Fruit fly (Drosophila melanogaster) whole organism, wandering third instar larva: Measurements from ENCODE around the gene Dop1R2.

Source experiments
- Abd-B ChIP-seq: fragments of >200 bp; optimal IDR thresholded peaks from 2 replicates; lab custom pipeline; 2017; ENCODE audit warnings: missing biosample characterization, missing genetic modification characterization
- CG9705 ChIP-seq: fragments of 200-800 bp; sonication (Bioruptor generic); optimal IDR thresholded peaks from 2 replicates; lab custom pipeline; 2018; ENCODE audit warnings: missing biosample characterization, mild to moderate bottlenecking, missing genetic modification characterization
- CrebA ChIP-seq: fragments of 200-800 bp; sonication (Bioruptor generic); optimal IDR thresholded peaks from 2 replicates; lab custom pipeline; 2016; ENCODE audit warnings: missing biosample characterization, mild to moderate bottlenecking, missing genetic modification characterization, borderline replicate concordance
- Dfd ChIP-seq: fragments of >200 bp; optimal IDR thresholded peaks from 2 replicates; lab custom pipeline; 2017; ENCODE audit warnings: missing biosample characterization, missing genetic modification characterization
- Dif ChIP-seq: fragments of 200-275, 200-300 bp; sonication (Bioruptor generic); optimal IDR thresholded peaks from 2 replicates; lab custom pipeline; 2018; ENCODE audit warnings: missing biosample characterization, missing genetic modification characterization; ENCODE audit not compliant: partially characterized antibody
- GATAd ChIP-seq: sonication (Bioruptor generic); optimal IDR thresholded peaks from 2 replicates; lab custom pipeline; 2016; ENCODE audit warnings: missing biosample characterization, missing genetic modification characterization
- HLH106 ChIP-seq: fragments of 200-800 bp; optimal IDR thresholded peaks from 3 replicates; lab custom pipeline; 2019; ENCODE audit warnings: missing biosample characterization, mild to moderate bottlenecking, missing genetic modification characterization, moderate library complexity
- Hnf4 ChIP-seq: fragments of 200-800 bp; sonication (Bioruptor generic); optimal IDR thresholded peaks from 2 replicates; lab custom pipeline; 2016; ENCODE audit warnings: missing biosample characterization, mild to moderate bottlenecking, missing genetic modification characterization
- Hr78 ChIP-seq: fragments of >200 bp; optimal IDR thresholded peaks from 2 replicates; lab custom pipeline; 2017; ENCODE audit warnings: missing biosample characterization, missing genetic modification characterization
- Hr83 ChIP-seq: fragments of 200-300 bp; sonication (Bioruptor generic); optimal IDR thresholded peaks from 2 replicates; lab custom pipeline; 2016; ENCODE audit warnings: missing biosample characterization, mild to moderate bottlenecking, missing genetic modification characterization, moderate library complexity; ENCODE audit not compliant: poor library complexity, severe bottlenecking
- Mio ChIP-seq: sonication (Bioruptor generic); optimal IDR thresholded peaks from 2 replicates; lab custom pipeline; 2016; ENCODE audit warnings: missing biosample characterization, missing genetic modification characterization
- Myc ChIP-seq: fragments of >200 bp; optimal IDR thresholded peaks from 2 replicates; lab custom pipeline; 2017
- Sp1 ChIP-seq: fragments of 200-800 bp; sonication (Bioruptor generic); optimal IDR thresholded peaks from 3 replicates; lab custom pipeline; 2019; ENCODE audit warnings: missing biosample characterization, mild to moderate bottlenecking, missing genetic modification characterization, moderate library complexity
- Vsx2 ChIP-seq: fragments of 200-300, 225-300 bp; sonication (Bioruptor generic); optimal IDR thresholded peaks from 2 replicates; lab custom pipeline; 2018; ENCODE audit warnings: missing biosample characterization, missing genetic modification characterization; ENCODE audit not compliant: partially characterized antibody
- brk ChIP-seq: fragments of 200-800 bp; sonication (Bioruptor generic); optimal IDR thresholded peaks from 2 replicates; lab custom pipeline; 2016; ENCODE audit warnings: missing biosample characterization, mild to moderate bottlenecking, missing genetic modification characterization
- dl ChIP-seq, 2 experiments: fragments of 175-275, 200-275 bp in 1 of 2; fragments of 200-275 bp in 1 of 2; sonication (Bioruptor generic); optimal IDR thresholded peaks; lab custom pipeline; 2018; ENCODE audit warnings: mild to moderate bottlenecking in 2 of 2, missing biosample characterization in 2 of 2, missing genetic modification characterization in 2 of 2, moderate library complexity in 2 of 2; ENCODE audit not compliant: partially characterized antibody in 2 of 2, insufficient read depth in 1 of 2
- dmrt93B ChIP-seq: fragments of 200-800 bp; sonication (Bioruptor generic); optimal IDR thresholded peaks from 2 replicates; lab custom pipeline; 2018; ENCODE audit warnings: missing biosample characterization, mild to moderate bottlenecking, missing genetic modification characterization
- fru ChIP-seq: fragments of 200-800 bp; sonication (Bioruptor generic); optimal IDR thresholded peaks from 3 replicates; lab custom pipeline; 2016; ENCODE audit warnings: missing biosample characterization, mild to moderate bottlenecking, missing genetic modification characterization
- h ChIP-seq: fragments of 200-800 bp; sonication (Bioruptor generic); optimal IDR thresholded peaks from 3 replicates; lab custom pipeline; 2016; ENCODE audit warnings: missing biosample characterization, mild to moderate bottlenecking, missing genetic modification characterization
- jim ChIP-seq: fragments of 175-275, 200-325 bp; sonication (Bioruptor generic); optimal IDR thresholded peaks from 2 replicates; lab custom pipeline; 2016; ENCODE audit warnings: missing biosample characterization, mild to moderate bottlenecking, missing genetic modification characterization
- lola ChIP-seq: fragments of >200 bp; optimal IDR thresholded peaks from 2 replicates; lab custom pipeline; 2017; ENCODE audit warnings: missing biosample characterization, missing genetic modification characterization
- psq ChIP-seq: fragments of 200-800 bp; sonication (Bioruptor generic); optimal IDR thresholded peaks from 3 replicates; lab custom pipeline; 2017; ENCODE audit warnings: missing biosample characterization, mild to moderate bottlenecking, missing genetic modification characterization, moderate library complexity
- sage ChIP-seq: fragments of 200-800 bp; sonication (Bioruptor generic); optimal IDR thresholded peaks from 2 replicates; lab custom pipeline; 2016; ENCODE audit warnings: missing biosample characterization, mild to moderate bottlenecking, missing genetic modification characterization
- sv ChIP-seq: fragments of 200-800 bp; sonication (Bioruptor generic); optimal IDR thresholded peaks from 3 replicates; lab custom pipeline; 2016; ENCODE audit warnings: missing biosample characterization, missing genetic modification characterization
- tai ChIP-seq: sonication (Bioruptor generic); optimal IDR thresholded peaks from 2 replicates; lab custom pipeline; 2016; ENCODE audit warnings: missing biosample characterization, missing genetic modification characterization
- woc ChIP-seq: sonication (Bioruptor generic); optimal IDR thresholded peaks from 2 replicates; lab custom pipeline; 2016; ENCODE audit warnings: missing biosample characterization, mild to moderate bottlenecking, missing genetic modification characterization

Dop1R2 gene

DNA sequence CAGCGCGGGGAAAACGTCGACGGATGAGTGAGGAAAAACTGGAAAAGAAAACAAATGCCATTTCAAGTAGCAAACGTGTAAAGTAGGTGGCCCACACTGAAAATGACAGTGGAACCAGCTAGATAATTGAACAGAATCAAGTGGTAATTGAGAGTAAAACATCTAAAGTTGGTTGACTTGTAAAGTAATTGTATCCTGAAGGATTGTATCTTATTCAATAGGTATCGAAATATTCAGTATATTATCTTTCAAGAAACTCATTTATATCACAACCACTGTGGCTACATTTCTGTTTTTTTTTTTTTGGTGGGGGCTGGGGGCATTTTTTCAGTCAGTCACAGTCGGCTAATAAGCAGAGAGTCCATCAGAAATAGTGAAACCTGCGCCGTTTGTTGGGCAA, 39.4 kb upstream of the Dop1R2 start:
- TF ChIP-seq Vsx2 (GFP tag; lab: Kevin White, UChicago) = no peak
- TF ChIP-seq Hnf4 (GFP tag; lab: Kevin White, UChicago) = no peak
- no peak for TF ChIP-seq HLH106

DNA sequence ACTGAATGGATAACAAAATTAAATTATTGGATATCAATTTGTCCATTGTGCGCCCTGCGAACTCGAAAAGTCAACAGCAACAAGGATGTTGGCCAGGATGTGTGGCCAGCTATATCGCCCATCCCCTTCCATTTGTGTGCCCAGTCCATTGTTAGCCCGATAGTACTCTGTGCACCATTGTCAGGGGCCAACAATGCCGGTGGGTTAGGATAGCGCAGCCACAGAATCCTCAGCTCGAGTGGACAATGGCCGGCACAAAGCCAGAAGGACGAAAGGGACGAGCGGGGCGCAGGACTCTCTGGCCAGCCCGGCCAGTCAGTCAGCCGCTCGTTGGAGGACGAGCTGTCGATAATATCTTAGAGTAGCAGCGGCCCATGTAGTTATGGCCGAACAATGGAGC, 38.1 kb upstream of the Dop1R2 start:
- no peak for TF ChIP-seq fru (GFP tag; lab: Kevin White, UChicago)

DNA sequence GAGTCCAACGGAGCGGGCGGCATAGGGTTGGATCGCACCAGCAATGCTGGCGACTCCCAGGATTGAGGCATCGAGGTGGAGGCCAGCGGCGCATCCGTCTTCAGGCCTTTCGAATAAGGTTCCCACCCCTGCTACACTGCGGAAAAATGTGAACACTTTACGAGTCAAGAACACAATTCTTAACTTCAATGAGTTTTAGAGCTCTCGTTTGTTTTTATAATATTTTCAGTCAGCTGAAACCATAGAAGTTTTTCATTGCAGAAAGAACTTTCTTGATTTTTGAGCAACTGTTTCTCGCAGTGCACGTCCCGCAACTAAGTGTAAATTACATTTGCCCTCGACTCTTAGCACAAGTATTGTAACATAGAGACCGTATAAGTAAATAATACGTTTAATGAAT, 36.6 kb upstream of the Dop1R2 start:
- TF ChIP-seq Hnf4 (GFP tag; lab: Kevin White, UChicago) = no peak
- TF ChIP-seq Mio = no peak
- TF ChIP-seq HLH106 = no peak
- no peak for TF ChIP-seq Vsx2 (GFP tag; lab: Kevin White, UChicago)
- TF ChIP-seq Myc (lab: Kevin White, UChicago) = no peak
- TF ChIP-seq sage (GFP tag; lab: Kevin White, UChicago) = no peak
- TF ChIP-seq Dif (GFP tag; lab: Kevin White, UChicago) = no peak
- no peak for TF ChIP-seq CrebA
- no peak for TF ChIP-seq woc (GFP tag; lab: Kevin White, UChicago)
- no peak for TF ChIP-seq lola (GFP tag; lab: Kevin White, UChicago)
- TF ChIP-seq GATAd (GFP tag; lab: Kevin White, UChicago) = no peak
- TF ChIP-seq Hr83 (GFP tag; lab: Kevin White, UChicago) = no peak
- no peak for TF ChIP-seq brk (GFP tag; lab: Kevin White, UChicago)
- no peak for TF ChIP-seq jim (GFP tag; lab: Kevin White, UChicago)
- TF ChIP-seq tai = no peak

DNA sequence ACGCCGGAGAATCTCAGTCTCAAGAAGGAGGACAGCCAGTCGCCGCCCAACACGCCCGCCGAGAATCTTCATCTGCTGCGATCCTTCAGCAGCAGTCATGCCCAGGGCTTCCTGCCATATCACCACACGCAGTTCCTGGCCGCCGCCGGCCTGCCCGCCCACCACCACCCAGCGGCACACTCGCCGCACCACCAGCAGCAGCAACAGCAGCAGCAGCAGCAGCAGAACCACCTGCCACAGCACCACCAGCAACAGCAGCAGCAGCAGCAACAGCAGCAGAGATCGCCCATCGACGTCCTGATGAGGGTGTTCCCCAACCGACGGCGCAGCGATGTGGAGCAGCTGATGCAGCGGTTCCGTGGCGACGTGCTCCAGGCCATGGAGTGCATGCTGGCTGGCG, 36.0 kb upstream of the Dop1R2 start:
- TF ChIP-seq woc (GFP tag; lab: Kevin White, UChicago) (no peak), Dfd (GFP tag; lab: Kevin White, UChicago) (peak; percentile 94), Hnf4 (GFP tag; lab: Kevin White, UChicago) (no peak), h (GFP tag; lab: Kevin White, UChicago) (no peak)
- TF ChIP-seq, all 38 proteins: peak for 1

DNA sequence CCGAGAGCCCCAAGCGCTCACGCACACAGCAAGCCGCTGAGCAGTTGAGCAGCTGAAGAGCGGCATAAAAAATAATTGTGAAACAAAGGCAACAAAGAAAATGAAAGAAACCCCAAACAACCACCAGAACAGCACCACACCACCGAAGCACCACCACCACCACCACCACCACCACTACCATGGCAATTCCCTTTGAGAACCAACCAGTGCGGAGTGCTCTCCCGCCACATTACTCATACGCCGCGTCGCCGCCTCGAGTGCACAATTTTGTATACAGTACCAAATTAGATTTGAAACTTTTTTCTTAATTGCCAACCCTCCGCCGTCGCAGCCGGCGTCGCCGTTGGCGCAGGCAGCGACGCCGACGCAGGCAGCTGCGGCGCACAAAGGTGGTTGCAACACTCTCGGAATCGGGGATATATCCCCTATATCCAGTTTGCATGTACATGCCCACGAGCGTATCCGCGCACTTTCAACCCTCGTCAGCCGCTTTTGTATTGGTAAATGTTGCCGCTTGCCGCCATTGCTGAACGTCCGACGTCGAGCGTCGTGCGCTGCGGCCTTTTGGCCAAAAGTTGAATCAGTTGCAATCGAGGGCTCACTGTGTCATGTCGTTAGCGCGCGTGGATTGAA, 32.3 kb upstream of the Dop1R2 start, which contains the start of gene dmrt99B:
TSS of gene dmrt99B (plus strand) at position 583 of the 633 bp plus-strand sequence.
- TF ChIP-seq Dfd (GFP tag; lab: Kevin White, UChicago) = peak; percentile 23
- TF ChIP-seq Mio = no peak

DNA sequence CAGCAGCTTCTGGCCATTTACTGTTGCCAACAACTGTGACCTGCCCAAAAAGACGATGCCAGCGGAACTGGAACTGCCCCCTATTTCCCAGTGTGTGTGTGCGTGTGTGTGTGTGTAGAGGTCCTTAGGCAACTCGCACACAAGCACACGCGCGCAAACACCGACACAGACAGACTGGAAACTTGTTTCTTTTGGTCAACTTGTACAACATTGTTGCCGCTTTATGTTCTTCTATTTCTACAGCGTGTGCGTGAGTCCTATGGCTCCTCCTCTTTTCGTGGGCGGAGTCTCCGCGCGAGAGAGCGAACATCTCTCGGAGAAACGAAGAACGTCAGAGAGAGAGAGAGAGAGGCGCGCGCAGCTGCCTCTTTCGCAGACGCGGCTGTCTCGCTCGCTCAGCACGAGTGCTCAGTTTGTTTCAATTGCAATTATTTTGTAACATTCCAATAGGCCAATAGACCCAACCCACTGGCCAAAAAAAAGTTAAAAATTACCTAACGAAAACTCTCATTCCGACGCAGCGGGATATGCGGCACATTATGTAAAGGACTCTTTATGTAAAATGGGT, 31.3 kb upstream of the Dop1R2 start:
- TF ChIP-seq Abd-B (GFP tag; lab: Kevin White, UChicago) (no peak), HLH106 (no peak), brk (GFP tag; lab: Kevin White, UChicago) (no peak), CG9705 (GFP tag; lab: Kevin White, UChicago) (no peak), Sp1 (GFP tag; lab: Kevin White, UChicago) (no peak), tai (no peak), sv (GFP tag; lab: Kevin White, UChicago) (no peak), GATAd (GFP tag; lab: Kevin White, UChicago) (no peak), Hr83 (GFP tag; lab: Kevin White, UChicago) (no peak), Vsx2 (GFP tag; lab: Kevin White, UChicago) (peak; percentile 57), psq (GFP tag; lab: Kevin White, UChicago) (no peak), Dfd (GFP tag; lab: Kevin White, UChicago) (no peak), Dif (GFP tag; lab: Kevin White, UChicago) (peak; percentile 89), dl (GFP tag; optimal IDR thresholded peaks at IDR 0.05; lab: Kevin White, UChicago; ENCODE audit: insufficient read depth in 1 of 2, partially characterized antibody in 2 of 2) (peak; percentile 80 to 89), Hr78 (GFP tag; lab: Kevin White, UChicago) (no peak), sage (GFP tag; lab: Kevin White, UChicago) (no peak), dmrt93B (GFP tag; lab: Kevin White, UChicago) (no peak)
